Worm (Caenorhabditis elegans): ENCODE results near the gene nhr-32.

- TF ChIP-seq aly-2 (tag; optimal IDR thresholded peaks at IDR 0.05) (no peak), ces-1 (GFP tag; optimal IDR thresholded peaks at IDR 0.05) (no peak), fkh-10 (GFP tag; optimal IDR thresholded peaks at IDR 0.05) (no peak), elt-2 (tag; optimal IDR thresholded peaks at IDR 0.05) (no peak)
These were observed 6.7 kb upstream of the nhr-32 start, which contains the start of gene hpl-1 for ce11 chrX:13245090-13245489.
